Fruit fly (Drosophila melanogaster) whole organism, pupa: ENCODE data around the gene tbrd-1.

Experiments
- CG10348 ChIP-seq: fragments of 200-800 bp; sonication (Bioruptor generic); IDR thresholded peaks from 2 replicates; pipeline ENCODE4 v1.3.6; 2022; ENCODE audit warnings: missing biosample characterization, missing genetic modification characterization
- CG13204 ChIP-seq: fragments of 200-800 bp; sonication (Bioruptor generic); optimal IDR thresholded peaks from 2 replicates; lab custom pipeline; 2018; ENCODE audit warnings: missing biosample characterization, mild to moderate bottlenecking, missing genetic modification characterization, moderate library complexity
- CG14655 ChIP-seq: fragments of 200-800 bp; sonication (Bioruptor generic); optimal IDR thresholded peaks from 3 replicates; lab custom pipeline; 2017; ENCODE audit warnings: mild to moderate bottlenecking, missing biosample characterization, missing genetic modification reagents, missing genetic modification characterization
- CG15710 ChIP-seq: fragments of 200-800 bp; sonication (Bioruptor generic); optimal IDR thresholded peaks from 2 replicates; lab custom pipeline; 2018; ENCODE audit warnings: missing biosample characterization, mild to moderate bottlenecking, missing genetic modification characterization, moderate library complexity
- CG17806 ChIP-seq: fragments of 200-800 bp; sonication (Bioruptor generic); optimal IDR thresholded peaks from 2 replicates; lab custom pipeline; 2018; ENCODE audit warnings: missing biosample characterization, mild to moderate bottlenecking, missing genetic modification characterization, moderate library complexity
- CG8159 ChIP-seq: fragments of 200-800 bp; sonication (Bioruptor generic); optimal IDR thresholded peaks from 3 replicates; lab custom pipeline; 2018; ENCODE audit warnings: missing biosample characterization, mild to moderate bottlenecking, missing genetic modification characterization, moderate library complexity
- CG8301 ChIP-seq: fragments of 200-800 bp; sonication (Bioruptor generic); optimal IDR thresholded peaks from 2 replicates; lab custom pipeline; 2018; ENCODE audit warnings: missing biosample characterization, mild to moderate bottlenecking, missing genetic modification characterization
- CG9948 ChIP-seq: fragments of 200-800 bp; sonication (Bioruptor generic); optimal IDR thresholded peaks from 2 replicates; lab custom pipeline; 2018; ENCODE audit warnings: missing biosample characterization, mild to moderate bottlenecking, missing genetic modification characterization, moderate library complexity
- EcR ChIP-seq: fragments of 200-800 bp; sonication (Bioruptor generic); optimal IDR thresholded peaks from 3 replicates; lab custom pipeline; 2019; ENCODE audit warnings: missing biosample characterization, missing genetic modification characterization, mild to moderate bottlenecking, moderate library complexity, missing genetic modification reagents
- Pif1A ChIP-seq: fragments of 200-800 bp; sonication (Bioruptor generic); optimal IDR thresholded peaks from 3 replicates; lab custom pipeline; 2016; ENCODE audit warnings: missing biosample characterization, missing genetic modification characterization
- Snoo ChIP-seq: fragments of 200-800 bp; sonication (Bioruptor generic); optimal IDR thresholded peaks from 3 replicates; lab custom pipeline; 2017; ENCODE audit warnings: missing biosample characterization, mild to moderate bottlenecking, missing genetic modification characterization, inconsistent platforms
- gl ChIP-seq: fragments of 200-800 bp; sonication (Bioruptor generic); optimal IDR thresholded peaks from 2 replicates; lab custom pipeline; 2018; ENCODE audit warnings: missing biosample characterization, mild to moderate bottlenecking, missing genetic modification characterization

DNA sequence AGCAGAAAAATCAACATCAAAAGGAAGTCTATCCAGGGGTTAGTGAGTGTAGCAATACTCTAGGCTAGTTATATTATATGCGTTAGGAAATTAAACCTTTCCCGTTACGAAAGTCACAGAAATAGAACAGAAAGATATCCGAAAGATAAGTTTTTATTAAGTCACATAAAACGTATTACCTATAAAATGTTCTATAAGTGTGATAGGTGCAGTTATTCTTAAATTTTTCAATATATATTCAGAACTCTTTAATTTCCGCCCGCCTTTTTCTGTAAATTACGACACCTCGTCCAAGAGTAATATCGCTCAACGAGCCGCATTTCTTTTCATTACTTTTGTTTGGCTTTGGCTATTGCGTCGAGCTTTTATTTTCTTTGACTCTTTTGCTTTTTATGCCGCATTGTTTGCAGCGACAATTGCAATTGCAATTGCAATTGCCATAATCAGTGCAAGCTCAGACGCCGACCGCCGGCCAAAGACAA, 15.0 kb downstream of the tbrd-1 start:
- peak; percentile 80 for TF ChIP-seq CG8301 (tag; lab: Kevin White, UChicago)
- peak; percentile 80 for TF ChIP-seq CG8159 (tag; lab: Kevin White, UChicago)
- TF ChIP-seq Snoo (tag; lab: Kevin White, UChicago): no peak
- no peak for TF ChIP-seq gl (tag; lab: Kevin White, UChicago)
- TF ChIP-seq CG17806: peak; percentile 69
- TF ChIP-seq EcR (GFP tag; lab: Kevin White, UChicago): no peak
- TF ChIP-seq CG14655 (GFP tag; lab: Kevin White, UChicago): peak; percentile 81
- TF ChIP-seq Pif1A: peak; percentile 41
- no peak for TF ChIP-seq CG10348 (GFP tag; lab: Robert Waterston, UW)
- peak; percentile 70 for TF ChIP-seq CG9948
- peak; percentile 73 for TF ChIP-seq CG15710 (tag; lab: Kevin White, UChicago)
- TF ChIP-seq CG13204 (GFP tag; lab: Kevin White, UChicago): no peak
